Worm (Caenorhabditis elegans) whole organism, L3 larva: ENCODE measurements around the gene Y62F5A.12.

Experiments used
- R02D3.7 ChIP-seq: fragments of 150-350 bp; optimal IDR thresholded peaks from 2 replicates; lab custom pipeline; 2014; ENCODE audit warnings: missing biosample characterization, missing genetic modification characterization
- ZK546.5 ChIP-seq: sonication (generic microtip); optimal IDR thresholded peaks from 2 replicates; lab custom pipeline; 2017; ENCODE audit warnings: missing biosample characterization, missing genetic modification characterization
- aly-2 ChIP-seq: fragments of 150-350 bp; optimal IDR thresholded peaks from 2 replicates; lab custom pipeline; 2014; ENCODE audit warnings: missing biosample characterization, missing genetic modification characterization
- ceh-16 ChIP-seq: sonication (generic microtip); optimal IDR thresholded peaks from 2 replicates; lab custom pipeline; 2017; ENCODE audit warnings: missing biosample characterization, missing genetic modification characterization
- ceh-28 ChIP-seq: fragments of 150-350 bp; optimal IDR thresholded peaks from 2 replicates; lab custom pipeline; 2014; ENCODE audit warnings: missing biosample characterization, missing genetic modification reagents, missing genetic modification characterization
- ceh-82 ChIP-seq: fragments of 150-350 bp; optimal IDR thresholded peaks from 2 replicates; lab custom pipeline; 2014; ENCODE audit warnings: missing biosample characterization, missing genetic modification characterization
- ceh-9 ChIP-seq: sonication (generic microtip); optimal IDR thresholded peaks from 2 replicates; lab custom pipeline; 2018; ENCODE audit warnings: missing biosample characterization, missing genetic modification characterization
- daf-12 ChIP-seq: fragments of 150-350 bp; optimal IDR thresholded peaks from 2 replicates; lab custom pipeline; 2014; ENCODE audit warnings: missing biosample characterization, missing genetic modification reagents, missing genetic modification characterization
- egl-27 ChIP-seq: sonication (generic microtip); optimal IDR thresholded peaks from 4 replicates; lab custom pipeline; 2017; ENCODE audit warnings: missing biosample characterization, missing genetic modification reagents, missing genetic modification characterization
- elt-1 ChIP-seq: fragments of 150-350 bp; optimal IDR thresholded peaks from 2 replicates; lab custom pipeline; 2014; ENCODE audit warnings: missing biosample characterization, missing genetic modification characterization
- elt-2 ChIP-seq: sonication (generic microtip); optimal IDR thresholded peaks from 2 replicates; lab custom pipeline; 2016; ENCODE audit warnings: missing genetic modification reagents, mild to moderate bottlenecking, missing genetic modification characterization, missing compliant biosample characterization
- elt-3 ChIP-seq, 3 experiments: fragments of 150-350 bp in 1 of 3; sonication (generic microtip) in 2 of 3; optimal IDR thresholded peaks; 2 replicates in 2 of 3; 4 replicates in 1 of 3; lab custom pipeline; 2014 to 2017; ENCODE audit warnings: missing biosample characterization in 3 of 3, missing genetic modification characterization in 3 of 3
- eor-1 ChIP-seq, 2 experiments: fragments of 150-350 bp; optimal IDR thresholded peaks; 2 replicates each; lab custom pipeline; 2014 to 2018; ENCODE audit warnings: missing biosample characterization in 2 of 2, missing genetic modification characterization in 2 of 2
- fkh-2 ChIP-seq: fragments of 150-350 bp; optimal IDR thresholded peaks from 2 replicates; lab custom pipeline; 2014; ENCODE audit warnings: missing biosample characterization, missing genetic modification reagents, missing genetic modification characterization
- hmg-11 ChIP-seq: sonication (generic microtip); optimal IDR thresholded peaks from 2 replicates; lab custom pipeline; 2016; ENCODE audit warnings: missing genetic modification characterization, missing compliant biosample characterization
- jun-1 ChIP-seq: fragments of 150-350 bp; optimal IDR thresholded peaks from 2 replicates; lab custom pipeline; 2014; ENCODE audit warnings: missing biosample characterization, missing genetic modification reagents, missing genetic modification characterization
- lin-15B ChIP-seq: fragments of 150-350 bp; optimal IDR thresholded peaks from 2 replicates; lab custom pipeline; 2014; ENCODE audit warnings: missing biosample characterization, missing genetic modification characterization
- nhr-11 ChIP-seq: fragments of 150-350 bp; optimal IDR thresholded peaks from 2 replicates; lab custom pipeline; 2014; ENCODE audit warnings: missing biosample characterization, missing genetic modification characterization
- nhr-12 ChIP-seq: fragments of 150-350 bp; optimal IDR thresholded peaks from 2 replicates; lab custom pipeline; 2014; ENCODE audit warnings: missing biosample characterization, missing genetic modification characterization
- nhr-237 ChIP-seq: fragments of 150-350 bp; optimal IDR thresholded peaks from 2 replicates; lab custom pipeline; 2014; ENCODE audit warnings: missing biosample characterization, missing genetic modification characterization
- nhr-25 ChIP-seq: sonication (generic microtip); optimal IDR thresholded peaks from 2 replicates; lab custom pipeline; 2017; ENCODE audit warnings: missing biosample characterization, missing genetic modification characterization
- nhr-76 ChIP-seq: fragments of 150-350 bp; sonication (generic microtip); optimal IDR thresholded peaks from 5 replicates; lab custom pipeline; 2014; ENCODE audit warnings: missing biosample characterization, missing genetic modification characterization
- nhr-77 ChIP-seq: fragments of 150-350 bp; optimal IDR thresholded peaks from 2 replicates; lab custom pipeline; 2014; ENCODE audit warnings: missing biosample characterization, missing genetic modification characterization
- pha-4 ChIP-seq: fragments of 150-350 bp; optimal IDR thresholded peaks from 2 replicates; lab custom pipeline; 2014; ENCODE audit warnings: missing biosample characterization, missing genetic modification reagents, missing genetic modification characterization
- pqm-1 ChIP-seq: fragments of 150-350 bp; optimal IDR thresholded peaks from 2 replicates; lab custom pipeline; 2017; ENCODE audit warnings: missing biosample characterization, missing genetic modification characterization, inconsistent platforms
- skn-1 ChIP-seq: fragments of 150-350 bp; optimal IDR thresholded peaks from 2 replicates; lab custom pipeline; 2014; ENCODE audit warnings: missing biosample characterization, missing genetic modification characterization
- snpc-4 ChIP-seq: fragments of 150-350 bp; optimal IDR thresholded peaks from 2 replicates; lab custom pipeline; 2014; ENCODE audit warnings: missing biosample characterization, missing genetic modification characterization
- tbx-2 ChIP-seq: sonication (generic microtip); optimal IDR thresholded peaks from 2 replicates; lab custom pipeline; 2016; ENCODE audit warnings: mild to moderate bottlenecking, missing genetic modification characterization, missing compliant biosample characterization
- ztf-4 ChIP-seq: fragments of 150-350 bp; optimal IDR thresholded peaks from 2 replicates; lab custom pipeline; 2014; ENCODE audit warnings: missing biosample characterization, missing genetic modification characterization

Gene Y62F5A.12

DNA sequence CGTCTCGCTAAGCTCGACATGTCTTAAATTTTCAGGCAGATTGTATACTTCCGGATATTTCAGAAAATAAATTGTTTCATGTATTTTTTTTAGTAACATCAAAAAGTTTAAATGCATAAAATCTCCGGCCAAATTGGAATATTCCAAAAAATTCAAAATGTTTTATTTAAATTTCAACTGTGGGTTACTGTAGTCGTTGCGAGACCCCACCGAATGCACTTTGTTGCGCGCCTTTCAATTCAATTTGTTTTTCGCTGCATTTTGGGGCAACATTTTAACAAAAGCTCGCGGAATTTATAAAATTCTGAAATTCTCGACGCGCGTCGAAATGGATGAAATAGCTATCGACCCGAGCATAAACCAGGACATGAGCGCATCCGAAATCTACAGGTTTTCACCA lies 38.7 kb upstream of the Y62F5A.12 start, which contains the start of gene F54D5.2:
F54D5.2 (plus strand) TSS at position 237 of the 400 bp plus-strand sequence.
- TF ChIP-seq elt-3 (tag; optimal IDR thresholded peaks at IDR 0.05; lab: Kevin White, UChicago) (no peak), nhr-76 (no peak), skn-1 (tag; lab: Kevin White, UChicago) (no peak), elt-2 (no peak), ceh-16 (tag; lab: Kevin White, UChicago) (no peak), jun-1 (tag; lab: Kevin White, UChicago) (no peak), nhr-25 (tag; lab: Kevin White, UChicago) (no peak), ceh-82 (tag; lab: Kevin White, UChicago) (no peak), nhr-11 (tag; lab: Kevin White, UChicago) (no peak), ceh-9 (tag; lab: Kevin White, UChicago) (no peak), snpc-4 (tag; lab: Kevin White, UChicago) (no peak), daf-12 (no peak), nhr-77 (tag; lab: Kevin White, UChicago) (no peak), tbx-2 (tag; lab: Kevin White, UChicago) (no peak)

- TF ChIP-seq nhr-237 (tag; lab: Kevin White, UChicago) (no peak), eor-1 (tag; optimal IDR thresholded peaks at IDR 0.05; lab: Kevin White, UChicago) (no peak), hmg-11 (no peak), skn-1 (tag; lab: Kevin White, UChicago) (no peak), pha-4 (tag; lab: Kevin White, UChicago) (peak; percentile 19), elt-2 (peak; percentile 69), jun-1 (tag; lab: Kevin White, UChicago) (no peak), R02D3.7 (tag; lab: Kevin White, UChicago) (no peak), pqm-1 (peak; percentile 75), fkh-2 (tag; lab: Kevin White, UChicago) (no peak), nhr-12 (tag; lab: Kevin White, UChicago) (no peak), ztf-4 (tag; lab: Kevin White, UChicago) (no peak), nhr-11 (tag; lab: Kevin White, UChicago) (no peak)
Measured at ce11 chrII:11571260-11571854, 37.1 kb upstream of the Y62F5A.12 start, which contains the start of gene F54D5.3. Gene F54D5.3, plus strand, starts transcription at chrII:11571805.

ce11 chrII:11569213-11569868 lies 35.1 kb upstream of the Y62F5A.12 start, which contains the start of the genes F54D5.23 and F54D5.4:
Gene F54D5.23, minus strand, starts transcription at chrII:11569287.
Gene F54D5.4, plus strand, starts transcription at chrII:11569818.
- no peak for TF ChIP-seq elt-1 (tag; lab: Kevin White, UChicago)
- peak; percentile 52 for TF ChIP-seq elt-2
- TF ChIP-seq pqm-1, result peak; percentile 33

DNA sequence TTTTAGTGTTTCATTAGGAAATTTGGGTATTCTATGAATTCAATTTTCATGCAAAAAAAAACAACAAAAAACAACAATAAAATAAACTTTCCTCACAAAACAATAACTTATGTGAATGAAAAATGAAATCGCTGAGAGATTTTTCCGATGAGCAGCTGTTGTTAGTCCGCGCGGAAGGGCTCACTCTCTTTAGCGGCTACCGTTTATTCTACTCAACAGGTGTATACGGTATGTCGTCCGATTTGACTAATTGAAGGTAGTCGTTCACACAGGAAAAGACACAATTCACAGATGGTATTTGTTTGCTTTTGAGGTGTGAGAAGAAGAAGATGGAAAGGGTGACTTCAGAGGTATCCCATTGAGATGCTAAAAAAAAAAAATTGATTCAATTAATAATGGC lies 34.4 kb upstream of the Y62F5A.12 start:
- TF ChIP-seq ZK546.5 (tag; lab: Kevin White, UChicago) (no peak), R02D3.7 (tag; lab: Kevin White, UChicago) (no peak)

- TF ChIP-seq lin-15B (tag; lab: Kevin White, UChicago), result peak; percentile 49
- no peak for TF ChIP-seq egl-27 (tag; lab: Kevin White, UChicago)
- TF ChIP-seq, all 47 proteins: peak for 1
Measured at ce11 chrII:11566970-11567711, 32.9 kb upstream of the Y62F5A.12 start, which contains the start of gene F54D5.5. Gene F54D5.5, minus strand, starts transcription at chrII:11567020.

DNA sequence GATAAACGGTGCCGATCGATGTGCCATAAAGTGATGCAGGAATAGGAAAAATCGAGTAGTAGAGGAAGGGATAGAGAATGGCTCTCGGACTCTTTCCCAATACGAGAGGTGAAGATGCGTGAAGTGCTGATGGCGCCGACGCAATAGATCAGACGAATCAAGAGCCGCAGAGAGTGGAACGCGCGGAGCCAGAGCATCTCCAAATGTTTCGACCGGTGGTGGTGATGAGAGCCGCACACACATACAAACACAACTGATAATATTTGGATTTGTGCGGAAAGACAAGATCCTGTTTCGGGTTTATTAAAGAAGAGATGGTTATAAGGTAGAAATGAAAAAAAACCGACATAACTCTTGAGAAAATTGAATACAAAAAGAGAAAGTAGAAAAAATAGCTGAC lies 29.8 kb upstream of the Y62F5A.12 start, which contains the start of gene F54D5.15:
F54D5.15 (minus strand) TSS at position 101 of the 400 bp plus-strand sequence.
- no peak for TF ChIP-seq lin-15B (tag; lab: Kevin White, UChicago)
- no peak for TF ChIP-seq aly-2 (tag; lab: Kevin White, UChicago)
- no peak for TF ChIP-seq ceh-28 (tag; lab: Kevin White, UChicago)
